Worm (Caenorhabditis elegans) whole organism, L4 larva: Measurements from ENCODE around the gene F45G2.9.

Source experiments
- F49E8.2 ChIP-seq: sonication (generic microtip); optimal IDR thresholded peaks from 2 replicates; lab custom pipeline; 2016; ENCODE audit warnings: missing compliant biosample characterization, mild to moderate bottlenecking, missing genetic modification characterization, borderline replicate concordance
- attf-4 ChIP-seq: sonication (generic microtip); optimal IDR thresholded peaks from 3 replicates; lab custom pipeline; 2017; ENCODE audit warnings: missing biosample characterization, missing genetic modification characterization
- daf-16 ChIP-seq, 3 experiments: sonication (generic microtip); optimal IDR thresholded peaks; 2 replicates each; lab custom pipeline; 2016 to 2017; ENCODE audit warnings: missing genetic modification characterization in 3 of 3, missing genetic modification reagents in 3 of 3, mild to moderate bottlenecking in 2 of 3, missing compliant biosample characterization in 2 of 3, missing biosample characterization in 1 of 3, moderate library complexity in 1 of 3
- egl-27 ChIP-seq: sonication (generic microtip); optimal IDR thresholded peaks from 3 replicates; lab custom pipeline; 2017; ENCODE audit warnings: missing biosample characterization, missing genetic modification reagents, missing genetic modification characterization
- fos-1 ChIP-seq: fragments of 150-350 bp; optimal IDR thresholded peaks from 2 replicates; lab custom pipeline; 2014; ENCODE audit warnings: missing biosample characterization, missing genetic modification characterization
- skn-1 ChIP-seq: fragments of 150-350 bp; optimal IDR thresholded peaks from 2 replicates; lab custom pipeline; 2014; ENCODE audit warnings: missing biosample characterization, missing genetic modification characterization
- unc-130 ChIP-seq: sonication (generic microtip); optimal IDR thresholded peaks from 2 replicates; lab custom pipeline; 2016; ENCODE audit warnings: missing genetic modification reagents, missing genetic modification characterization, missing compliant biosample characterization
- zag-1 ChIP-seq: fragments of 150-350 bp; optimal IDR thresholded peaks from 2 replicates; lab custom pipeline; 2014; ENCODE audit warnings: missing biosample characterization, missing genetic modification characterization

- TF ChIP-seq fos-1 (tag; lab: Kevin White, UChicago) (no peak), daf-16 (GFP tag; optimal IDR thresholded peaks at IDR 0.05; lab: Kevin White, UChicago) (no peak), daf-16 (tag; optimal IDR thresholded peaks at IDR 0.05; lab: Kevin White, UChicago) (no peak), egl-27 (tag; lab: Kevin White, UChicago) (no peak), attf-4 (no peak), zag-1 (tag; lab: Kevin White, UChicago) (no peak), skn-1 (tag; lab: Kevin White, UChicago) (no peak), unc-130 (GFP tag; lab: Kevin White, UChicago) (no peak), F49E8.2 (no peak)
Observed at ce11 chrIII:13474482-13474881, 37.7 kb upstream of the F45G2.9 start.
